Fruit fly (Drosophila melanogaster): Measurements from ENCODE around the gene HP6.

Gene HP6

DNA sequence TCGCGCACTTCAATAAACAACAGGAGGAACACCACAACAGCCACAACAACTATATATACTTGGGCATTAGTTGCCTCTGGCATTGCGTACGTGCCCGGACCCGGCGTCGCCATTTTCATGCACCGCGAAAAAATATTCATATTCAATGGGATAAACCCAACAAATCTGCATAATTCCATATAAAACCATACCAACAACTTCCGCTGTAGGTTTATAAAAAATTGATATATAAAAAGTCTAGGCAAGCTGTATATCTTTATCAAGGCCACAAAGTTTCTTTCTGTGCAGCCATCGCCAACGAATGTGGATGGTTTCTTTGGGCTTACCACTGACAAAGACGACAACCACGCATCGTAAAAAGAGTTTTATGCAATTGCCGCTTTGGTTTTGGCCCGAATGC lies 5.3 kb upstream of the HP6 start (continued):
- TF ChIP-seq pros (GFP tag; optimal IDR thresholded peaks at IDR 0.05) (no peak), stwl (tag; optimal IDR thresholded peaks at IDR 0.05) (no peak), tna (GFP tag; IDR thresholded peaks at IDR 0.05; ENCODE audit: partially characterized antibody) (no peak), psq (GFP tag; optimal IDR thresholded peaks at IDR 0.05) (no peak), CG12659 (GFP tag; optimal IDR thresholded peaks at IDR 0.05) (peak; percentile 54), PHDP (tag; optimal IDR thresholded peaks at IDR 0.05) (peak; percentile 66), Dek (tag; optimal IDR thresholded peaks at IDR 0.05) (no peak), Antp (GFP tag; optimal IDR thresholded peaks at IDR 0.05) (peak; percentile 61), tup (GFP tag; optimal IDR thresholded peaks at IDR 0.05) (no peak), repo (GFP tag; optimal IDR thresholded peaks at IDR 0.05) (no peak), Myb (GFP tag; optimal IDR thresholded peaks at IDR 0.05) (no peak), dimm (GFP tag; IDR thresholded peaks at IDR 0.05) (no peak), ssp (GFP tag; IDR thresholded peaks at IDR 0.05) (peak; percentile 57), CG14860 (GFP tag; IDR thresholded peaks at IDR 0.05; ENCODE audit: partially characterized antibody) (no peak), pfk (GFP tag; optimal IDR thresholded peaks at IDR 0.05) (no peak), ATbp (GFP tag; optimal IDR thresholded peaks at IDR 0.05) (peak; percentile 72), CG12769 (tag; optimal IDR thresholded peaks at IDR 0.05) (peak; percentile 56), CG2129 (GFP tag; IDR thresholded peaks at IDR 0.05; ENCODE audit: partially characterized antibody) (no peak), Rx (GFP tag; IDR thresholded peaks at IDR 0.05) (peak; percentile 55; the same call in 1 of the 2 replicates), CG4328 (GFP tag; optimal IDR thresholded peaks at IDR 0.05) (no peak), CG9609 (GFP tag; optimal IDR thresholded peaks at IDR 0.05) (peak; percentile 33), Scr (GFP tag; IDR thresholded peaks at IDR 0.05; ENCODE audit: partially characterized antibody) (no peak), Fer3 (tag; optimal IDR thresholded peaks at IDR 0.05) (peak; percentile 36), corto (GFP tag; optimal IDR thresholded peaks at IDR 0.05) (no peak), Nf-YC (tag; optimal IDR thresholded peaks at IDR 0.05) (no peak), CG12071 (GFP tag; optimal IDR thresholded peaks at IDR 0.05) (peak; percentile 76), CG17829 (tag; optimal IDR thresholded peaks at IDR 0.05) (peak; percentile 75), gcm2 (GFP tag; optimal IDR thresholded peaks at IDR 0.05) (peak; percentile 23), twi (tag; optimal IDR thresholded peaks at IDR 0.05) (peak; percentile 8), CG15269 (tag; optimal IDR thresholded peaks at IDR 0.05) (peak; percentile 77), CG7372 (GFP tag; IDR thresholded peaks at IDR 0.05) (no peak), CoRest (tag; optimal IDR thresholded peaks at IDR 0.05) (peak; percentile 72), Blimp-1 (GFP tag; optimal IDR thresholded peaks at IDR 0.05) (peak; percentile 74), br (optimal IDR thresholded peaks at IDR 0.05) (no peak), CG13287 (GFP tag; IDR thresholded peaks at IDR 0.05; ENCODE audit: partially characterized antibody) (no peak), trem (tag; optimal IDR thresholded peaks at IDR 0.05) (peak; percentile 48), Sry-δ (GFP tag; optimal IDR thresholded peaks at IDR 0.05) (no peak), fd102C (GFP tag; optimal IDR thresholded peaks at IDR 0.05) (no peak), Hand (GFP tag; optimal IDR thresholded peaks at IDR 0.05) (no peak), slp2 (GFP tag; optimal IDR thresholded peaks at IDR 0.05) (peak; percentile 45), CG17385 (GFP tag; optimal IDR thresholded peaks at IDR 0.05) (peak; percentile 60), hkb (optimal IDR thresholded peaks at IDR 0.05) (no peak), hkb (GFP tag; IDR thresholded peaks at IDR 0.05) (peak; percentile 78), CHES-1-like (GFP tag; optimal IDR thresholded peaks at IDR 0.05) (no peak), Jarid2 (GFP tag; optimal IDR thresholded peaks at IDR 0.05) (peak; percentile 24), CG7271 (tag; optimal IDR thresholded peaks at IDR 0.05) (no peak), CG10267 (tag; optimal IDR thresholded peaks at IDR 0.05) (peak; percentile 58), Tbp (GFP tag; optimal IDR thresholded peaks at IDR 0.05) (no peak), Doc2 (GFP tag; IDR thresholded peaks at IDR 0.05) (no peak)
